Worm (Caenorhabditis elegans): ENCODE results near the gene ZK813.6.

DNA sequence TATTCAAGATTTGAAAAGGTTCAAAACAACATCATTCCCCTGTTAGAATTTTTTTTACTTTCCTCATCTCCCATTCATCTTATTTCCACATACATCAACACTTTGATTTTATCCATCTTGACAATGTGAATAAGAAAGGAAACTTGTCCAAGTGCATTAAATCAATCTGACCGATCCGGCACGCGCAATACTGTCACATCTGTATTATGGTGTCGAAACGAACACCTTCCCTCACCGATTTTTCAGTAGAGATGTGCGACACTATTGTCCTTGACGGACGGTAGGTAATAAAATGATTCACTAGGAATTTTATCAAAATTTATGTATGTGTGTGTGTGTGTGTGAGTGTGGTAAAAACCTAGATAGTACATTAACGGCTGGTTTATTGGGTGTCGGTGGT, 39.3 kb downstream of the ZK813.6 start:
- no peak for TF ChIP-seq ama-1 (optimal IDR thresholded peaks at IDR 0.05)
- TF ChIP-seq flt-1 (GFP tag; IDR thresholded peaks at IDR 0.05) = no peak
- no peak for TF ChIP-seq aly-1 (tag; optimal IDR thresholded peaks at IDR 0.05)
- TF ChIP-seq pes-1 (GFP tag; IDR thresholded peaks at IDR 0.05) = no peak
- no peak for TF ChIP-seq hmbx-1 (tag; optimal IDR thresholded peaks at IDR 0.05)
